Fruit fly (Drosophila melanogaster) whole organism, embryonic: ENCODE results near the gene fwd.

ENCODE experiments used
- Atf-2 ChIP-seq: fragments of 200-800 bp; sonication (Bioruptor generic); optimal IDR thresholded peaks from 2 replicates; lab custom pipeline; 2016; ENCODE audit warnings: missing biosample characterization, missing genetic modification characterization
- BtbVII ChIP-seq: fragments of 200-800 bp; sonication (Bioruptor generic); optimal IDR thresholded peaks from 3 replicates; lab custom pipeline; 2017; ENCODE audit warnings: missing biosample characterization, mild to moderate bottlenecking, missing genetic modification characterization
- CG10321 ChIP-seq: fragments of 200-800 bp; sonication (Bioruptor generic); IDR thresholded peaks from 2 replicates; pipeline ENCODE4 v1.3.6; 2022; ENCODE audit warnings: missing biosample characterization, missing genetic modification characterization
- CG10959 ChIP-seq: fragments of 200-800 bp; sonication (Bioruptor generic); IDR thresholded peaks from 2 replicates; pipeline ENCODE4 v1.3.6; 2022; ENCODE audit warnings: missing biosample characterization, missing genetic modification characterization
- CG11696 ChIP-seq: fragments of 200-800 bp; sonication (Bioruptor generic); IDR thresholded peaks from 2 replicates; pipeline ENCODE4 v1.3.6; 2022; ENCODE audit warnings: missing biosample characterization, missing genetic modification characterization
- CG12942 ChIP-seq: fragments of 200-800 bp; sonication (Bioruptor generic); optimal IDR thresholded peaks from 3 replicates; lab custom pipeline; 2016; ENCODE audit warnings: missing biosample characterization, missing genetic modification characterization
- CG14860 ChIP-seq: fragments of 200-800 bp; sonication (Bioruptor generic); IDR thresholded peaks from 3 replicates; pipeline ENCODE4 v1.3.6; 2022; ENCODE audit warnings: missing biosample characterization, missing genetic modification characterization; ENCODE audit not compliant: partially characterized antibody
- CG1602 ChIP-seq: fragments of 200-800 bp; sonication (Bioruptor generic); optimal IDR thresholded peaks from 3 replicates; lab custom pipeline; 2016; ENCODE audit warnings: missing biosample characterization, missing genetic modification characterization
- CG16779 ChIP-seq: fragments of 200-800 bp; sonication (Bioruptor generic); IDR thresholded peaks from 2 replicates; pipeline ENCODE4 v1.3.6; 2022; ENCODE audit warnings: missing biosample characterization, missing genetic modification characterization
- CG16813 ChIP-seq: fragments of 200-800 bp; sonication (Bioruptor generic); IDR thresholded peaks from 3 replicates; pipeline ENCODE4 v1.3.6; 2022; ENCODE audit warnings: missing biosample characterization, missing genetic modification characterization; ENCODE audit not compliant: partially characterized antibody
- CG16815 ChIP-seq: fragments of 200-800 bp; sonication (Bioruptor generic); optimal IDR thresholded peaks from 3 replicates; lab custom pipeline; 2017; ENCODE audit warnings: missing biosample characterization, mild to moderate bottlenecking, missing genetic modification characterization
- CG17186 ChIP-seq: fragments of 200-800 bp; sonication (Bioruptor generic); optimal IDR thresholded peaks from 3 replicates; lab custom pipeline; 2017; ENCODE audit warnings: missing biosample characterization, missing genetic modification reagents, missing genetic modification characterization
- CG1832 ChIP-seq: fragments of 200-800 bp; sonication (Bioruptor generic); optimal IDR thresholded peaks from 2 replicates; lab custom pipeline; 2017; ENCODE audit warnings: missing biosample characterization, mild to moderate bottlenecking, missing genetic modification characterization, inconsistent platforms
- CG18619 ChIP-seq: fragments of 200-800 bp; sonication (Bioruptor generic); optimal IDR thresholded peaks from 3 replicates; lab custom pipeline; 2017; ENCODE audit warnings: missing biosample characterization, mild to moderate bottlenecking, missing genetic modification characterization
- CG31224 ChIP-seq: fragments of 200-800 bp; sonication (Bioruptor generic); IDR thresholded peaks from 2 replicates; pipeline ENCODE4 v1.3.6; 2022; ENCODE audit warnings: missing biosample characterization, missing genetic modification characterization
- CG33557 ChIP-seq: fragments of 200-800 bp; sonication (Bioruptor generic); optimal IDR thresholded peaks from 2 replicates; lab custom pipeline; 2019; ENCODE audit warnings: missing biosample characterization, mild to moderate bottlenecking, missing genetic modification characterization, moderate library complexity
- CG34376 ChIP-seq: fragments of 200-800 bp; sonication (Bioruptor generic); optimal IDR thresholded peaks from 2 replicates; lab custom pipeline; 2018; ENCODE audit warnings: missing biosample characterization, mild to moderate bottlenecking, missing genetic modification characterization
- CG34422 ChIP-seq: fragments of 200-800 bp; sonication (Bioruptor generic); IDR thresholded peaks from 3 replicates; pipeline ENCODE4 v1.3.6; 2022; ENCODE audit warnings: missing biosample characterization, missing genetic modification characterization
- CG42726 ChIP-seq: fragments of 200-800 bp; sonication (Bioruptor generic); IDR thresholded peaks from 2 replicates; pipeline ENCODE4 v1.3.6; 2022; ENCODE audit warnings: missing biosample characterization, missing genetic modification characterization; ENCODE audit not compliant: partially characterized antibody
- CG5180 ChIP-seq: fragments of 200-800 bp; sonication (Bioruptor generic); optimal IDR thresholded peaks from 3 replicates; lab custom pipeline; 2017; ENCODE audit warnings: missing biosample characterization, missing genetic modification characterization, mild to moderate bottlenecking, moderate library complexity, missing genetic modification reagents
- CG6254 ChIP-seq: fragments of 200-800 bp; sonication (Bioruptor generic); optimal IDR thresholded peaks from 3 replicates; lab custom pipeline; 2017; ENCODE audit warnings: mild to moderate bottlenecking, missing biosample characterization, missing genetic modification reagents, missing genetic modification characterization
- CG6654 ChIP-seq: fragments of 200-800 bp; sonication (Bioruptor generic); optimal IDR thresholded peaks from 2 replicates; lab custom pipeline; 2017; ENCODE audit warnings: missing biosample characterization, mild to moderate bottlenecking, missing genetic modification characterization
- CG7839 ChIP-seq: fragments of 200-800 bp; sonication (Bioruptor generic); optimal IDR thresholded peaks from 3 replicates; lab custom pipeline; 2018; ENCODE audit warnings: missing biosample characterization, mild to moderate bottlenecking, missing genetic modification characterization, moderate library complexity
- CG8281 ChIP-seq: fragments of 200-800 bp; sonication (Bioruptor generic); optimal IDR thresholded peaks from 2 replicates; lab custom pipeline; 2018; ENCODE audit warnings: missing biosample characterization, mild to moderate bottlenecking, missing genetic modification characterization, moderate library complexity
- Camta ChIP-seq: fragments of 200-800 bp; sonication (Bioruptor generic); optimal IDR thresholded peaks from 2 replicates; lab custom pipeline; 2016; ENCODE audit warnings: missing biosample characterization, missing genetic modification characterization
- Chrac-16 ChIP-seq: fragments of 200-800 bp; sonication (Bioruptor generic); optimal IDR thresholded peaks from 3 replicates; lab custom pipeline; 2016; ENCODE audit warnings: missing biosample characterization, missing genetic modification characterization
- Gsc ChIP-seq: fragments of 200-800 bp; sonication (Bioruptor generic); IDR thresholded peaks from 2 replicates; pipeline ENCODE4 v1.3.6; 2022; ENCODE audit warnings: missing biosample characterization, missing genetic modification characterization
- H2.0 ChIP-seq: fragments of 200-800 bp; sonication (Bioruptor generic); IDR thresholded peaks from 2 replicates; pipeline ENCODE4 v1.3.6; 2022; ENCODE audit warnings: missing biosample characterization, missing genetic modification characterization
- Meics ChIP-seq: fragments of 200-800 bp; sonication (Bioruptor generic); optimal IDR thresholded peaks from 2 replicates; lab custom pipeline; 2017; ENCODE audit warnings: missing biosample characterization, mild to moderate bottlenecking, missing genetic modification characterization
- NK7.1 ChIP-seq: fragments of 200-800 bp; sonication (Bioruptor generic); optimal IDR thresholded peaks from 3 replicates; lab custom pipeline; 2016; ENCODE audit warnings: missing biosample characterization, missing genetic modification characterization
- Side ChIP-seq: fragments of 200-800 bp; sonication (Bioruptor generic); optimal IDR thresholded peaks from 2 replicates; lab custom pipeline; 2016; ENCODE audit warnings: missing biosample characterization, missing genetic modification characterization
- Sry-δ ChIP-seq: fragments of 200-800 bp; sonication (Bioruptor generic); optimal IDR thresholded peaks from 2 replicates; lab custom pipeline; 2016; ENCODE audit warnings: missing biosample characterization, missing genetic modification characterization
- Ssrp ChIP-seq: fragments of 200-800 bp; sonication (Bioruptor generic); optimal IDR thresholded peaks from 2 replicates; lab custom pipeline; 2018; ENCODE audit warnings: missing biosample characterization, mild to moderate bottlenecking, missing genetic modification characterization, moderate library complexity
- TFAM ChIP-seq: fragments of 200-800 bp; sonication (Bioruptor generic); optimal IDR thresholded peaks from 2 replicates; lab custom pipeline; 2017; ENCODE audit warnings: missing biosample characterization, missing genetic modification characterization, inconsistent platforms
- bab2 ChIP-seq: fragments of 200-800 bp; sonication (Bioruptor generic); optimal IDR thresholded peaks from 2 replicates; lab custom pipeline; 2016; ENCODE audit warnings: missing biosample characterization, missing genetic modification characterization
- caup ChIP-seq: fragments of 200-800 bp; sonication (Bioruptor generic); optimal IDR thresholded peaks from 3 replicates; lab custom pipeline; 2017; ENCODE audit warnings: missing biosample characterization, mild to moderate bottlenecking, missing genetic modification characterization, moderate library complexity; ENCODE audit not compliant: severe bottlenecking
- croc ChIP-seq: fragments of 200-800 bp; sonication (Bioruptor generic); conservative IDR thresholded peaks from 3 replicates; pipeline ENCODE4 v1.3.6; 2022; ENCODE audit warnings: missing biosample characterization, missing genetic modification characterization
- crp ChIP-seq, 2 experiments: fragments of 200-800 bp; sonication (Bioruptor generic); optimal IDR thresholded peaks; 2 replicates in 1 of 2; 3 replicates in 1 of 2; lab custom pipeline; 2017; ENCODE audit warnings: missing biosample characterization in 2 of 2, missing genetic modification characterization in 2 of 2, mild to moderate bottlenecking in 1 of 2, moderate library complexity in 1 of 2
- disco-r ChIP-seq: fragments of 200-800 bp; sonication (Bioruptor generic); optimal IDR thresholded peaks from 2 replicates; lab custom pipeline; 2016; ENCODE audit warnings: missing biosample characterization, missing genetic modification characterization
- dmrt99B ChIP-seq: fragments of 200-800 bp; sonication (Bioruptor generic); optimal IDR thresholded peaks from 2 replicates; lab custom pipeline; 2018; ENCODE audit warnings: missing biosample characterization, mild to moderate bottlenecking, missing genetic modification characterization, moderate library complexity
- dpn ChIP-seq, 2 experiments: fragments of 200-800 bp; sonication (Bioruptor generic); optimal IDR thresholded peaks; 3 replicates each; lab custom pipeline; 2016; ENCODE audit warnings: missing biosample characterization in 2 of 2, missing genetic modification characterization in 2 of 2
- ewg ChIP-seq: fragments of 200-800 bp; sonication (Bioruptor generic); optimal IDR thresholded peaks from 3 replicates; lab custom pipeline; 2017; ENCODE audit warnings: mild to moderate bottlenecking, missing biosample characterization, missing genetic modification reagents, missing genetic modification characterization
- nmo ChIP-seq: fragments of 200-800 bp; sonication (Bioruptor generic); optimal IDR thresholded peaks from 2 replicates; lab custom pipeline; 2018; ENCODE audit warnings: missing biosample characterization, mild to moderate bottlenecking, missing genetic modification characterization, moderate library complexity
- otp ChIP-seq: fragments of 200-800 bp; sonication (Bioruptor generic); IDR thresholded peaks from 3 replicates; pipeline ENCODE4, ENCODE4 v1.3.6; 2022; ENCODE audit warnings: missing biosample characterization, missing genetic modification characterization
- pzg ChIP-seq: fragments of 200-800 bp; sonication (Bioruptor generic); optimal IDR thresholded peaks from 3 replicates; lab custom pipeline; 2018; ENCODE audit warnings: missing biosample characterization, mild to moderate bottlenecking, missing genetic modification characterization, moderate library complexity
- row ChIP-seq: fragments of 200-800 bp; sonication (Bioruptor generic); IDR thresholded peaks from 3 replicates; pipeline ENCODE4 v1.3.6; 2022; ENCODE audit warnings: missing biosample characterization, missing genetic modification characterization
- stwl ChIP-seq: fragments of 200-800 bp; sonication (Bioruptor generic); optimal IDR thresholded peaks from 3 replicates; lab custom pipeline; 2018; ENCODE audit warnings: missing biosample characterization, mild to moderate bottlenecking, missing genetic modification characterization, moderate library complexity
- tna ChIP-seq: fragments of 200-800 bp; sonication (Bioruptor generic); IDR thresholded peaks from 2 replicates; pipeline ENCODE4 v1.3.6; 2022; ENCODE audit warnings: missing biosample characterization, missing genetic modification characterization; ENCODE audit not compliant: partially characterized antibody
- toy ChIP-seq: fragments of 200-800 bp; sonication (Bioruptor generic); IDR thresholded peaks from 2 replicates; pipeline ENCODE4 v1.3.6; 2022; ENCODE audit warnings: missing biosample characterization, missing genetic modification characterization
- tx ChIP-seq: fragments of 200-800 bp; sonication (Bioruptor generic); optimal IDR thresholded peaks from 2 replicates; lab custom pipeline; 2016; ENCODE audit warnings: missing biosample characterization, missing genetic modification characterization

The fwd gene

DNA sequence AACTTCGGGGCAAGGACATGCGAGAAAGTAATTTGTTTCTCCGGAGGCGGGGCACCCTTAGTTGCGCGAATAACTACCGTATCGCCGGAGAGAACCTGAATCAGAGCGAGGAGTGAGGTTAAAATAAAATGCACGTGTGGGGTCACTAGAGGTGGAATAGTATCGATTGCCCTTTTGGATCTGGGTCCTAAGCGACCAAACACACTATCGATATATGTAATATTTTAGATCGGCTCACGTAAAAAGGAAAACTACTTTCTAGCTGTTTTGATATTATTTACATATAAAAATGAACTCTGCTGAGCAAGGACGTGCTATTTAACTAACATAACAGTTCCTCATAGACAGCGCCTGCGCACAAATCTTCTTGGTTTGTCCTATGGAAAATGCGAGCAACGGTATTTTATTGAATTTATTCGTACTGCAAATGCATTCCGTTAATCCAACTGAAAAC is 56.9 kb downstream of the fwd start (continued):
- TF ChIP-seq caup (GFP tag; lab: Kevin White, UChicago) = peak; percentile 1
- peak; percentile 78 for TF ChIP-seq CG16813 (GFP tag; lab: Robert Waterston, UW)
- no peak for TF ChIP-seq Atf-2 (GFP tag; lab: Kevin White, UChicago)
- no peak for TF ChIP-seq CG6254 (GFP tag; lab: Kevin White, UChicago)
- TF ChIP-seq crp (GFP tag; optimal IDR thresholded peaks at IDR 0.05; lab: Kevin White, UChicago) = peak in 1 of 2 experiments; percentile 37
- TF ChIP-seq CG8281 (tag; lab: Kevin White, UChicago) = no peak
- TF ChIP-seq CG34422 (GFP tag; lab: Robert Waterston, UW) = peak; percentile 65; the same call in 1 of the 3 replicates
- peak; percentile 43 for TF ChIP-seq CG34376 (GFP tag; lab: Kevin White, UChicago)
- TF ChIP-seq Meics (GFP tag; lab: Kevin White, UChicago) = no peak
- no peak for TF ChIP-seq Chrac-16 (GFP tag; lab: Kevin White, UChicago)
- no peak for TF ChIP-seq Ssrp (tag; lab: Kevin White, UChicago)
- peak; percentile 25 for TF ChIP-seq stwl (tag; lab: Kevin White, UChicago)
- no peak for TF ChIP-seq Camta (GFP tag; lab: Kevin White, UChicago)
- no peak for TF ChIP-seq toy
- no peak for TF ChIP-seq bab2
- TF ChIP-seq ewg (GFP tag; lab: Kevin White, UChicago) = peak; percentile 70
- no peak for TF ChIP-seq BtbVII (GFP tag; lab: Kevin White, UChicago)
- no peak for TF ChIP-seq nmo (GFP tag; lab: Kevin White, UChicago)
- TF ChIP-seq CG31224 (GFP tag; lab: Robert Waterston, UW) = no peak
- TF ChIP-seq row (GFP tag; lab: Robert Waterston, UW) = no peak; the same call in 2 of the 3 replicates
- TF ChIP-seq croc (GFP tag; lab: Robert Waterston, UW) = no peak
- TF ChIP-seq CG1602 = no peak
- TF ChIP-seq CG5180 = no peak
- TF ChIP-seq CG7839 (tag; lab: Kevin White, UChicago) = no peak
- TF ChIP-seq CG10321 (GFP tag; lab: Robert Waterston, UW) = peak; percentile 50; the same call in 1 of the 2 replicates
- TF ChIP-seq CG6654 = no peak
- TF ChIP-seq H2.0 (GFP tag; lab: Robert Waterston, UW) = no peak
- no peak for TF ChIP-seq CG33557 (GFP tag; lab: Kevin White, UChicago)
- no peak for TF ChIP-seq CG11696 (GFP tag; lab: Robert Waterston, UW)
- TF ChIP-seq dpn (GFP tag; optimal IDR thresholded peaks at IDR 0.05; lab: Kevin White, UChicago) = no peak
- no peak for TF ChIP-seq CG10959
- TF ChIP-seq NK7.1 = no peak
- no peak for TF ChIP-seq dmrt99B (tag; lab: Kevin White, UChicago)
- TF ChIP-seq disco-r (GFP tag; lab: Kevin White, UChicago) = no peak
- TF ChIP-seq Side (GFP tag; lab: Kevin White, UChicago) = no peak
- TF ChIP-seq CG16779 (GFP tag; lab: Robert Waterston, UW) = no peak
- TF ChIP-seq otp (GFP tag; lab: Robert Waterston, UW) = no peak
- TF ChIP-seq pzg = peak; percentile 69
- TF ChIP-seq CG18619 = no peak
- no peak for TF ChIP-seq CG17186 (GFP tag; lab: Kevin White, UChicago)
- peak; percentile 62; the same call in 1 of the 2 replicates for TF ChIP-seq tna (GFP tag; lab: Robert Waterston, UW)
- no peak for TF ChIP-seq CG16815 (GFP tag; lab: Kevin White, UChicago)
- no peak for TF ChIP-seq CG12942
- no peak for TF ChIP-seq Gsc (GFP tag; lab: Robert Waterston, UW)
- TF ChIP-seq tx (GFP tag; lab: Kevin White, UChicago) = no peak
- peak; percentile 71 for TF ChIP-seq CG14860 (GFP tag; lab: Robert Waterston, UW)
- TF ChIP-seq CG1832 = no peak
- peak; percentile 89 for TF ChIP-seq Sry-δ (GFP tag; lab: Kevin White, UChicago)
- no peak for TF ChIP-seq TFAM (GFP tag; lab: Kevin White, UChicago)
- TF ChIP-seq CG42726 = peak; percentile 78; the same call in 1 of the 2 replicates
